Fruit fly (Drosophila melanogaster) whole organism, pupa: Measurements from ENCODE around the gene Cpr78E.

Experiments
- CG15710 ChIP-seq: fragments of 200-800 bp; sonication (Bioruptor generic); optimal IDR thresholded peaks from 2 replicates; lab custom pipeline; 2018; ENCODE audit warnings: missing biosample characterization, mild to moderate bottlenecking, missing genetic modification characterization, moderate library complexity
- CG17806 ChIP-seq: fragments of 200-800 bp; sonication (Bioruptor generic); optimal IDR thresholded peaks from 2 replicates; lab custom pipeline; 2018; ENCODE audit warnings: missing biosample characterization, mild to moderate bottlenecking, missing genetic modification characterization, moderate library complexity
- CG34367 ChIP-seq: fragments of 200-800 bp; sonication (Bioruptor generic); optimal IDR thresholded peaks from 2 replicates; lab custom pipeline; 2018; ENCODE audit warnings: missing biosample characterization, mild to moderate bottlenecking, missing genetic modification characterization
- CG4496 ChIP-seq: fragments of 200-800 bp; sonication (Bioruptor generic); IDR thresholded peaks from 3 replicates; pipeline ENCODE4 v1.3.6; 2022; ENCODE audit warnings: missing biosample characterization, missing genetic modification characterization
- CG8159 ChIP-seq: fragments of 200-800 bp; sonication (Bioruptor generic); optimal IDR thresholded peaks from 3 replicates; lab custom pipeline; 2018; ENCODE audit warnings: missing biosample characterization, mild to moderate bottlenecking, missing genetic modification characterization, moderate library complexity
- CG9948 ChIP-seq: fragments of 200-800 bp; sonication (Bioruptor generic); optimal IDR thresholded peaks from 2 replicates; lab custom pipeline; 2018; ENCODE audit warnings: missing biosample characterization, mild to moderate bottlenecking, missing genetic modification characterization, moderate library complexity
- D1 ChIP-seq: fragments of 200-800 bp; sonication (Bioruptor generic); optimal IDR thresholded peaks from 2 replicates; lab custom pipeline; 2018; ENCODE audit warnings: missing biosample characterization, mild to moderate bottlenecking, missing genetic modification characterization, moderate library complexity
- EcR ChIP-seq: fragments of 200-800 bp; sonication (Bioruptor generic); optimal IDR thresholded peaks from 3 replicates; lab custom pipeline; 2019; ENCODE audit warnings: missing biosample characterization, missing genetic modification characterization, mild to moderate bottlenecking, moderate library complexity, missing genetic modification reagents
- Ets98B ChIP-seq: fragments of 200-800 bp; sonication (Bioruptor generic); IDR thresholded peaks from 2 replicates; pipeline ENCODE4 v1.3.6; 2022; ENCODE audit warnings: missing biosample characterization, missing genetic modification characterization
- Pif1A ChIP-seq: fragments of 200-800 bp; sonication (Bioruptor generic); optimal IDR thresholded peaks from 3 replicates; lab custom pipeline; 2016; ENCODE audit warnings: missing biosample characterization, missing genetic modification characterization
- Snoo ChIP-seq: fragments of 200-800 bp; sonication (Bioruptor generic); optimal IDR thresholded peaks from 3 replicates; lab custom pipeline; 2017; ENCODE audit warnings: missing biosample characterization, mild to moderate bottlenecking, missing genetic modification characterization, inconsistent platforms
- fd96Ca ChIP-seq: fragments of 200-800 bp; sonication (Bioruptor generic); IDR thresholded peaks from 3 replicates; pipeline ENCODE4 v1.3.6; 2022; ENCODE audit warnings: missing biosample characterization, missing genetic modification characterization
- gl ChIP-seq: fragments of 200-800 bp; sonication (Bioruptor generic); optimal IDR thresholded peaks from 2 replicates; lab custom pipeline; 2018; ENCODE audit warnings: missing biosample characterization, mild to moderate bottlenecking, missing genetic modification characterization
- rn ChIP-seq: fragments of 200-800 bp; sonication (Bioruptor generic); IDR thresholded peaks from 2 replicates; pipeline ENCODE4 v1.3.6; 2022; ENCODE audit warnings: missing biosample characterization, missing genetic modification characterization

- TF ChIP-seq gl: no peak
- no peak for TF ChIP-seq Pif1A (GFP tag; lab: Kevin White, UChicago)
- no peak for TF ChIP-seq CG15710
- no peak for TF ChIP-seq CG17806 (tag; lab: Kevin White, UChicago)
- no peak for TF ChIP-seq rn
- no peak for TF ChIP-seq Snoo (tag; lab: Kevin White, UChicago)
- TF ChIP-seq CG9948 (tag; lab: Kevin White, UChicago): no peak
- no peak for TF ChIP-seq Ets98B (GFP tag; lab: Robert Waterston, UW)
- no peak for TF ChIP-seq EcR
- no peak for TF ChIP-seq CG4496 (GFP tag; lab: Robert Waterston, UW)
- no peak for TF ChIP-seq CG34367 (tag; lab: Kevin White, UChicago)
- no peak for TF ChIP-seq fd96Ca (GFP tag; lab: Robert Waterston, UW)
- no peak for TF ChIP-seq CG8159 (tag; lab: Kevin White, UChicago)
- TF ChIP-seq D1 (tag; lab: Kevin White, UChicago): no peak
Observed at dm6 chr3L:21667530-21667929, 750 bp upstream of the Cpr78E start.
